Fruit fly (Drosophila melanogaster): ENCODE data around the gene comm2.

Gene comm2

DNA sequence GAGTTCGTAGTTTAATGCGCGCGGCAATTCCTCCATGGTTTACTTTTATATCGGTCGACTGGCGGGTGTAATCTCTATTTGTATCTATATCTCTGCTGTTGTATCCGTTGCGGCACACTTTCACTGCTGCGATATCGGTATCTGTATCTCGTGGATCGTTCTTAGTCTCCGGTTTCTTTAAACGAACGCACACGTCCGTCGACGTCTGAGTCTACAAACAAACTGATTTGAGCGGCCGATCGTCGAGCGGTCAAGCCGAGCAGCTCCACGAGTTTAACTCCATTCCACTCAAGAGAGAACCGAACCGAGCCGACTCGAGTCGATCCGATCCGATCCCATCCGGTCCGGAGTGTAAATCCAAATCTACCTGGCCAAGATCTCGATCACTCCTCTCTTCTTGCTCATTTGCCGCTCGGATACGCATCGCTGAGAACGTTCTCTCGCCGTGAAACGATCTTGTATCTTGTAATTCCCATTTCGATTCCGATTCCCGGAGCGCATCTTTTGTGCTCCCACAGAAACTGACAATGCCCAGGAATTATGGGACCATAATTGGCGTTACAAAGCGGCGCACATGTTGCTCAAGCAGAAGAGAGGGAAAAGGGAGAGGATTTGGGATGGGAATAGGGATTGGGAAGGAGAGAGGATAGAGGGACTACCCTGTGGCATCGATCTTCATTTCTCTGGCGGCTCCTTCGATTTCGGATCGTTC, at the start of gene comm2:
TSS of gene comm2 (minus strand) at position 225 of the 712 bp plus-strand sequence.
- TF ChIP-seq CG3407 (GFP tag; optimal IDR thresholded peaks at IDR 0.05): no peak
- no peak for TF ChIP-seq Rfx (GFP tag; IDR thresholded peaks at IDR 0.05)
- TF ChIP-seq CG30431 (GFP tag; optimal IDR thresholded peaks at IDR 0.05): no peak
- TF ChIP-seq tll (GFP tag; optimal IDR thresholded peaks at IDR 0.05): peak in 1 of 2 experiments; percentile 47
- TF ChIP-seq Sry-δ (GFP tag; optimal IDR thresholded peaks at IDR 0.05): no peak
- TF ChIP-seq CG42726 (GFP tag; IDR thresholded peaks at IDR 0.05; ENCODE audit: partially characterized antibody): peak; percentile 60; the same call in 1 of the 2 replicates
- TF ChIP-seq ranshi (GFP tag; IDR thresholded peaks at IDR 0.05): no peak
- TF ChIP-seq fd102C (GFP tag; optimal IDR thresholded peaks at IDR 0.05): no peak
- peak; percentile 94 for TF ChIP-seq CG12769 (tag; optimal IDR thresholded peaks at IDR 0.05)
- no peak for TF ChIP-seq Abd-B (GFP tag; optimal IDR thresholded peaks at IDR 0.05)
- TF ChIP-seq CG17829 (tag; optimal IDR thresholded peaks at IDR 0.05): peak; percentile 43
- TF ChIP-seq chm (GFP tag; IDR thresholded peaks at IDR 0.05): peak; percentile 88
- TF ChIP-seq disco-r (GFP tag; optimal IDR thresholded peaks at IDR 0.05): no peak
- TF ChIP-seq bowl (GFP tag; IDR thresholded peaks at IDR 0.05): no peak
- TF ChIP-seq Oli (tag; optimal IDR thresholded peaks at IDR 0.05): no peak
- peak; percentile 61; the same call in 1 of the 2 replicates for TF ChIP-seq amos (GFP tag; IDR thresholded peaks at IDR 0.05; ENCODE audit: partially characterized antibody)
- TF ChIP-seq Mad (GFP tag; optimal IDR thresholded peaks at IDR 0.05): peak; percentile 14
- TF ChIP-seq kni (GFP tag; optimal IDR thresholded peaks at IDR 0.05): peak; percentile 89
- peak; percentile 15 for TF ChIP-seq CG12071 (GFP tag; optimal IDR thresholded peaks at IDR 0.05)
- no peak for TF ChIP-seq CG12659 (GFP tag; optimal IDR thresholded peaks at IDR 0.05)
- TF ChIP-seq CG3726 (GFP tag; IDR thresholded peaks at IDR 0.05): no peak
- TF ChIP-seq CG11723 (GFP tag; optimal IDR thresholded peaks at IDR 0.05): no peak
- no peak for TF ChIP-seq E2f2 (GFP tag; IDR thresholded peaks at IDR 0.05)
- TF ChIP-seq trh (GFP tag; optimal IDR thresholded peaks at IDR 0.05): no peak
- TF ChIP-seq BEAF-32 (GFP tag; optimal IDR thresholded peaks at IDR 0.05): no peak
- TF ChIP-seq CG32767 (GFP tag; IDR thresholded peaks at IDR 0.05): peak; percentile 31; the same call in 1 of the 2 replicates
- TF ChIP-seq CG33213 (GFP tag; optimal IDR thresholded peaks at IDR 0.05): no peak
- peak; percentile 2 for TF ChIP-seq CG8924 (tag; optimal IDR thresholded peaks at IDR 0.05)
- no peak for TF ChIP-seq hkb (optimal IDR thresholded peaks at IDR 0.05)
- TF ChIP-seq hkb (GFP tag; IDR thresholded peaks at IDR 0.05): 0 out of 2 replicates have a peak, but pooled peaks have one; percentile 14
- TF ChIP-seq CG17328 (GFP tag; IDR thresholded peaks at IDR 0.05): 0 out of 2 replicates have a peak, but pooled peaks have one; percentile 30
- no peak for TF ChIP-seq D19B (GFP tag; optimal IDR thresholded peaks at IDR 0.05)
- TF ChIP-seq chif (GFP tag; optimal IDR thresholded peaks at IDR 0.05): no peak
- TF ChIP-seq tx (GFP tag; optimal IDR thresholded peaks at IDR 0.05): no peak
- TF ChIP-seq ham (GFP tag; IDR thresholded peaks at IDR 0.05): no peak
- peak; percentile 55; the same call in 1 of the 3 replicates for TF ChIP-seq ci (GFP tag; IDR thresholded peaks at IDR 0.05)
- TF ChIP-seq ERR (GFP tag; optimal IDR thresholded peaks at IDR 0.05): no peak
- TF ChIP-seq ash1 (GFP tag; optimal IDR thresholded peaks at IDR 0.05): peak; percentile 23
- no peak for TF ChIP-seq CHES-1-like (GFP tag; optimal IDR thresholded peaks at IDR 0.05)
- no peak for TF ChIP-seq CG15514 (GFP tag; optimal IDR thresholded peaks at IDR 0.05)
- TF ChIP-seq Usf (GFP tag; optimal IDR thresholded peaks at IDR 0.05): no peak
- TF ChIP-seq CG15269 (tag; optimal IDR thresholded peaks at IDR 0.05): no peak
- no peak for TF ChIP-seq onecut (GFP tag; IDR thresholded peaks at IDR 0.05)
- TF ChIP-seq z (GFP tag; IDR thresholded peaks at IDR 0.05): peak; percentile 99
- no peak for TF ChIP-seq Adf1 (GFP tag; IDR thresholded peaks at IDR 0.05)
- no peak for TF ChIP-seq gce (GFP tag; IDR thresholded peaks at IDR 0.05)
- TF ChIP-seq CG1647 (GFP tag; optimal IDR thresholded peaks at IDR 0.05): no peak
- TF ChIP-seq Fer1 (GFP tag; optimal IDR thresholded peaks at IDR 0.05): peak; percentile 2
- no peak for TF ChIP-seq zf30C (GFP tag; optimal IDR thresholded peaks at IDR 0.05)
- peak; percentile 65; the same call in 2 of the 3 replicates for TF ChIP-seq CG34224 (GFP tag; IDR thresholded peaks at IDR 0.05; ENCODE audit: partially characterized antibody)
